Worm (Caenorhabditis elegans) whole organism, L4 larva: ENCODE measurements around the gene D2045.8.
A peak's percentile ranks its signal among the peaks of the same experiment; 100 is the strongest.

Source experiments
- R02D3.7 ChIP-seq: fragments of 150-350 bp; sonication (generic microtip); optimal IDR thresholded peaks from 3 replicates; lab custom pipeline; 2014; ENCODE audit warnings: missing biosample characterization, missing genetic modification characterization
- ZK546.5 ChIP-seq, 2 experiments: sonication (generic microtip); optimal IDR thresholded peaks; 2 replicates each; lab custom pipeline; 2017; ENCODE audit warnings: missing biosample characterization in 2 of 2, missing genetic modification characterization in 2 of 2
- aly-2 ChIP-seq: sonication (generic microtip); optimal IDR thresholded peaks from 2 replicates; lab custom pipeline; 2018; ENCODE audit warnings: missing biosample characterization, missing genetic modification characterization
- arid-1 ChIP-seq: fragments of 200-800 bp; sonication (Bioruptor generic); conservative IDR thresholded peaks from 2 replicates; pipeline ENCODE4 v1.3.6; 2022; ENCODE audit warnings: missing genetic modification reagents, missing genetic modification characterization, missing compliant biosample characterization
- ceh-28 ChIP-seq: fragments of 150-350 bp; optimal IDR thresholded peaks from 2 replicates; lab custom pipeline; 2014; ENCODE audit warnings: missing biosample characterization, missing genetic modification reagents, missing genetic modification characterization
- ceh-32 ChIP-seq: sonication (generic microtip); optimal IDR thresholded peaks from 2 replicates; lab custom pipeline; 2016; ENCODE audit warnings: mild to moderate bottlenecking, missing genetic modification characterization, missing compliant biosample characterization; ENCODE audit not compliant: poor library complexity
- ceh-44 ChIP-seq: fragments of 200-800 bp; sonication (Bioruptor generic); IDR thresholded peaks from 2 replicates; pipeline ENCODE4 v1.3.6; 2022; ENCODE audit warnings: missing genetic modification reagents, missing genetic modification characterization, missing compliant biosample characterization
- cey-2 ChIP-seq: sonication (generic microtip); optimal IDR thresholded peaks from 3 replicates; lab custom pipeline; 2017; ENCODE audit warnings: missing genetic modification characterization, mild to moderate bottlenecking, missing compliant biosample characterization, antibody characterized with exemption, borderline replicate concordance; ENCODE audit not compliant: insufficient read depth
- ctbp-1 ChIP-seq: fragments of 200-800 bp; sonication (Bioruptor generic); IDR thresholded peaks from 2 replicates; pipeline ENCODE4 v1.3.6; 2022; ENCODE audit warnings: missing genetic modification reagents, missing genetic modification characterization, missing compliant biosample characterization
- daf-16 ChIP-seq, 3 experiments: sonication (generic microtip); optimal IDR thresholded peaks; 2 replicates each; lab custom pipeline; 2016 to 2017; ENCODE audit warnings: missing genetic modification characterization in 3 of 3, missing genetic modification reagents in 3 of 3, mild to moderate bottlenecking in 2 of 3, missing compliant biosample characterization in 2 of 3, missing biosample characterization in 1 of 3, moderate library complexity in 1 of 3
- dmd-6 ChIP-seq: fragments of 200-800 bp; sonication (Bioruptor generic); IDR thresholded peaks from 2 replicates; pipeline ENCODE4 v1.3.6; 2022; ENCODE audit warnings: missing genetic modification reagents, missing genetic modification characterization, missing compliant biosample characterization
- dmd-8 ChIP-seq: fragments of 200-800 bp; sonication (Bioruptor generic); IDR thresholded peaks from 2 replicates; pipeline ENCODE4 v1.3.6; 2022; ENCODE audit warnings: missing genetic modification characterization, missing compliant biosample characterization
- dmd-9 ChIP-seq: fragments of 200-800 bp; sonication (Bioruptor generic); IDR thresholded peaks from 2 replicates; pipeline ENCODE4 v1.3.6; 2022; ENCODE audit warnings: missing genetic modification reagents, missing genetic modification characterization, missing compliant biosample characterization
- dpl-1 ChIP-seq: fragments of 150-350 bp; optimal IDR thresholded peaks from 2 replicates; lab custom pipeline; 2014; ENCODE audit warnings: missing biosample characterization, missing genetic modification reagents, missing genetic modification characterization
- dve-1 ChIP-seq: sonication (generic microtip); optimal IDR thresholded peaks from 2 replicates; lab custom pipeline; 2017; ENCODE audit warnings: antibody characterized with exemption, mild to moderate bottlenecking, missing genetic modification characterization, missing compliant biosample characterization; ENCODE audit not compliant: insufficient read depth
- egl-43 ChIP-seq: fragments of 200-800 bp; sonication (Bioruptor generic); IDR thresholded peaks from 2 replicates; pipeline ENCODE4 v1.3.6; 2022; ENCODE audit warnings: missing genetic modification reagents, missing genetic modification characterization, missing compliant biosample characterization
- fos-1 ChIP-seq: fragments of 150-350 bp; optimal IDR thresholded peaks from 2 replicates; lab custom pipeline; 2014; ENCODE audit warnings: missing biosample characterization, missing genetic modification characterization
- hlh-11 ChIP-seq: fragments of 200-800 bp; sonication (Bioruptor generic); optimal IDR thresholded peaks from 2 replicates; lab custom pipeline; 2018; ENCODE audit warnings: mild to moderate bottlenecking, missing genetic modification characterization, missing compliant biosample characterization
- hlh-30 ChIP-seq: sonication (generic microtip); optimal IDR thresholded peaks from 2 replicates; lab custom pipeline; 2017; ENCODE audit warnings: antibody characterized with exemption, mild to moderate bottlenecking, missing genetic modification characterization, missing compliant biosample characterization; ENCODE audit not compliant: insufficient read depth
- hmg-1.1 ChIP-seq: fragments of 200-800 bp; sonication (Bioruptor generic); IDR thresholded peaks from 2 replicates; pipeline ENCODE4 v1.3.6; 2022; ENCODE audit warnings: missing genetic modification reagents, missing genetic modification characterization, missing compliant biosample characterization
- jun-1 ChIP-seq: fragments of 150-350 bp; optimal IDR thresholded peaks from 2 replicates; lab custom pipeline; 2014; ENCODE audit warnings: missing biosample characterization, missing genetic modification reagents, missing genetic modification characterization
- lin-1 ChIP-seq: fragments of 200-800 bp; sonication (Bioruptor generic); IDR thresholded peaks from 2 replicates; pipeline ENCODE4 v1.3.6; 2022; ENCODE audit warnings: missing genetic modification reagents, missing genetic modification characterization, missing compliant biosample characterization
- lin-13 ChIP-seq: fragments of 150-350 bp; optimal IDR thresholded peaks from 2 replicates; lab custom pipeline; 2014; ENCODE audit warnings: missing biosample characterization, missing genetic modification reagents, missing genetic modification characterization
- lin-38 ChIP-seq: fragments of 200-800 bp; sonication (Bioruptor generic); IDR thresholded peaks from 2 replicates; pipeline ENCODE4 v1.3.6; 2022; ENCODE audit warnings: missing genetic modification reagents, missing genetic modification characterization, missing compliant biosample characterization
- lsy-2 ChIP-seq, 2 experiments: fragments of 150-350 bp in 1 of 2; sonication (generic microtip) in 1 of 2; optimal IDR thresholded peaks; 2 replicates each; lab custom pipeline; 2014 to 2017; ENCODE audit warnings: missing biosample characterization in 2 of 2, missing genetic modification characterization in 2 of 2
- madf-5 ChIP-seq, 2 experiments: fragments of 200-800 bp; sonication (Bioruptor generic); IDR thresholded peaks; 2 replicates each; pipeline ENCODE4 v1.3.6; 2022; ENCODE audit warnings: missing compliant biosample characterization in 2 of 2, missing genetic modification characterization in 2 of 2
- madf-9 ChIP-seq: fragments of 200-800 bp; sonication (Bioruptor generic); conservative IDR thresholded peaks from 2 replicates; pipeline ENCODE4 v1.3.6; 2022; ENCODE audit warnings: missing genetic modification reagents, missing genetic modification characterization, missing compliant biosample characterization
- mdt-29 ChIP-seq: fragments of 200-800 bp; sonication (Bioruptor generic); IDR thresholded peaks from 2 replicates; pipeline ENCODE4 v1.3.6; 2022; ENCODE audit warnings: missing genetic modification reagents, missing genetic modification characterization, missing compliant biosample characterization
- mes-2 ChIP-seq: sonication (generic microtip); optimal IDR thresholded peaks from 2 replicates; lab custom pipeline; 2016; ENCODE audit warnings: missing genotype, mild to moderate bottlenecking, missing genetic modification characterization, missing compliant biosample characterization; ENCODE audit not compliant: poor library complexity, severe bottlenecking
- mxl-2 ChIP-seq: fragments of 200-800 bp; sonication (Bioruptor generic); conservative IDR thresholded peaks from 2 replicates; pipeline ENCODE4 v1.3.6; 2022; ENCODE audit warnings: missing genetic modification reagents, missing genetic modification characterization, missing compliant biosample characterization
- nhr-11 ChIP-seq: fragments of 150-350 bp; optimal IDR thresholded peaks from 2 replicates; lab custom pipeline; 2014; ENCODE audit warnings: missing biosample characterization, missing genetic modification characterization
- nhr-237 ChIP-seq: sonication (generic microtip); optimal IDR thresholded peaks from 2 replicates; lab custom pipeline; 2017; ENCODE audit warnings: missing biosample characterization, missing genetic modification characterization
- pha-4 ChIP-seq, 2 experiments: fragments of 150-350 bp in 1 of 2; fragments of 200-800 bp in 1 of 2; sonication (Bioruptor generic) in 1 of 2; IDR thresholded peaks in 1 of 2; optimal IDR thresholded peaks in 1 of 2; 2 replicates each; pipeline versions ENCODE4 v1.3.6 to Lab custom; 2014 to 2022; ENCODE audit warnings: missing genetic modification characterization in 2 of 2, missing genetic modification reagents in 2 of 2, missing biosample characterization in 1 of 2, missing compliant biosample characterization in 1 of 2
- pqm-1 ChIP-seq: sonication (generic microtip); optimal IDR thresholded peaks from 2 replicates; lab custom pipeline; 2017; ENCODE audit warnings: missing biosample characterization, missing genetic modification characterization
- saeg-2 ChIP-seq: fragments of 200-800 bp; sonication (Bioruptor generic); IDR thresholded peaks from 2 replicates; pipeline ENCODE4 v1.3.6; 2022; ENCODE audit warnings: missing genetic modification reagents, missing genetic modification characterization, missing compliant biosample characterization
- snpc-1.2 ChIP-seq: fragments of 200-800 bp; sonication (Bioruptor generic); IDR thresholded peaks from 2 replicates; pipeline ENCODE4 v1.3.6; 2022; ENCODE audit warnings: missing genetic modification reagents, missing genetic modification characterization, missing compliant biosample characterization
- spr-1 ChIP-seq: sonication (generic microtip); optimal IDR thresholded peaks from 2 replicates; lab custom pipeline; 2016; ENCODE audit warnings: mild to moderate bottlenecking, missing genetic modification characterization, missing compliant biosample characterization
- spr-3 ChIP-seq: fragments of 200-800 bp; sonication (Bioruptor generic); optimal IDR thresholded peaks from 2 replicates; lab custom pipeline; 2018; ENCODE audit warnings: mild to moderate bottlenecking, missing genetic modification characterization, missing compliant biosample characterization
- tra-1 ChIP-seq: fragments of 200-800 bp; sonication (Bioruptor generic); IDR thresholded peaks from 2 replicates; pipeline ENCODE4 v1.3.6; 2022; ENCODE audit warnings: missing genetic modification reagents, missing genetic modification characterization, missing compliant biosample characterization
- unc-62 ChIP-seq, 3 experiments: fragments of 150-350 bp in 1 of 3; sonication (generic microtip); optimal IDR thresholded peaks in 2 of 3; peaks in 1 of 3; 1 replicate in 1 of 3; 2 replicates in 2 of 3; lab custom pipeline; 2014 to 2017; ENCODE audit warnings: missing biosample characterization in 3 of 3, missing genetic modification characterization in 3 of 3, missing genetic modification reagents in 3 of 3, missing genotype in 1 of 3
- vab-7 ChIP-seq: fragments of 200-800 bp; sonication (Bioruptor generic); IDR thresholded peaks from 2 replicates; pipeline ENCODE4 v1.3.6; 2022; ENCODE audit warnings: missing genetic modification reagents, missing genetic modification characterization, missing compliant biosample characterization
- zfp-2 ChIP-seq: sonication (generic microtip); optimal IDR thresholded peaks from 2 replicates; lab custom pipeline; 2016; ENCODE audit warnings: mild to moderate bottlenecking, missing genetic modification characterization, missing compliant biosample characterization
- zfp-3 ChIP-seq: fragments of 200-800 bp; sonication (Bioruptor generic); conservative IDR thresholded peaks from 2 replicates; pipeline ENCODE4 v1.3.6; 2022; ENCODE audit warnings: missing genetic modification reagents, missing genetic modification characterization, missing compliant biosample characterization
- zip-11 ChIP-seq: fragments of 200-800 bp; sonication (Bioruptor generic); IDR thresholded peaks from 2 replicates; pipeline ENCODE4 v1.3.6; 2022; ENCODE audit warnings: missing genetic modification characterization, missing compliant biosample characterization
- zip-2 ChIP-seq: fragments of 150-350 bp; optimal IDR thresholded peaks from 2 replicates; lab custom pipeline; 2014; ENCODE audit warnings: missing biosample characterization, missing genetic modification characterization
- ztf-11 ChIP-seq: fragments of 150-350 bp; optimal IDR thresholded peaks from 2 replicates; lab custom pipeline; 2014; ENCODE audit warnings: missing biosample characterization, missing genetic modification characterization

D2045.8 gene

ce11 chrIII:10479180-10479579 lies 2.9 kb upstream of the D2045.8 start, which contains the start of gene D2045.7:
D2045.7 (plus strand) TSS chrIII:10479480.
- TF ChIP-seq mxl-2 (no peak), arid-1 (GFP tag; lab: Robert Waterston, UW) (no peak), saeg-2 (GFP tag; lab: Robert Waterston, UW) (no peak), pha-4 (GFP tag; IDR thresholded peaks at IDR 0.05; lab: Robert Waterston, UW) (no peak), pha-4 (tag; optimal IDR thresholded peaks at IDR 0.05; lab: Kevin White, UChicago) (no peak), mdt-29 (GFP tag; lab: Robert Waterston, UW) (no peak)

- TF ChIP-seq madf-5 (GFP tag; IDR thresholded peaks at IDR 0.05; lab: Robert Waterston, UW) = no peak
- no peak for TF ChIP-seq ceh-32 (tag; lab: Kevin White, UChicago)
- no peak for TF ChIP-seq saeg-2 (GFP tag; lab: Robert Waterston, UW)
- TF ChIP-seq dmd-9 (GFP tag; lab: Robert Waterston, UW) = no peak
- no peak for TF ChIP-seq zip-11 (GFP tag; lab: Robert Waterston, UW)
- no peak for TF ChIP-seq ctbp-1 (GFP tag; lab: Robert Waterston, UW)
- no peak for TF ChIP-seq lin-13
- no peak for TF ChIP-seq ZK546.5 (tag; optimal IDR thresholded peaks at IDR 0.05; lab: Kevin White, UChicago)
- TF ChIP-seq zfp-3 = no peak
- TF ChIP-seq dpl-1 (GFP tag; lab: Kevin White, UChicago) = no peak
- TF ChIP-seq fos-1 (tag; lab: Kevin White, UChicago) = no peak
- no peak for TF ChIP-seq lin-1 (GFP tag; lab: Robert Waterston, UW)
- TF ChIP-seq dve-1 (tag; lab: Kevin White, UChicago) = peak; percentile 64
- no peak for TF ChIP-seq hmg-1.1 (GFP tag; lab: Robert Waterston, UW)
- TF ChIP-seq dmd-6 (GFP tag; lab: Robert Waterston, UW) = 0 out of 2 replicates have a peak, but pooled peaks have one; percentile 25
- TF ChIP-seq arid-1 (GFP tag; lab: Robert Waterston, UW) = no peak
- TF ChIP-seq pqm-1 (tag; lab: Kevin White, UChicago) = no peak
- TF ChIP-seq mes-2 (tag; lab: Kevin White, UChicago) = no peak
- no peak for TF ChIP-seq zip-2 (tag; lab: Kevin White, UChicago)
- no peak for TF ChIP-seq ceh-44
- no peak for TF ChIP-seq ceh-28 (tag; lab: Kevin White, UChicago)
- no peak for TF ChIP-seq mxl-2
- peak in 1 of 2 experiments; percentile 93 for TF ChIP-seq unc-62 (GFP tag; optimal IDR thresholded peaks at IDR 0.05 in 1 of 2; lab: Kevin White, UChicago)
- no peak for TF ChIP-seq unc-62 (tag; optimal IDR thresholded peaks at IDR 0.05; lab: Kevin White, UChicago)
- TF ChIP-seq hlh-11 (tag; lab: Kevin White, UChicago) = peak; percentile 11
- no peak for TF ChIP-seq spr-1 (tag; lab: Kevin White, UChicago)
- TF ChIP-seq aly-2 = no peak
- no peak for TF ChIP-seq spr-3
- TF ChIP-seq jun-1 (tag; lab: Kevin White, UChicago) = no peak
- TF ChIP-seq egl-43 (GFP tag; lab: Robert Waterston, UW) = no peak
- TF ChIP-seq tra-1 (GFP tag; lab: Robert Waterston, UW) = no peak
- no peak for TF ChIP-seq nhr-11
- TF ChIP-seq zfp-2 (tag; lab: Kevin White, UChicago) = no peak
- TF ChIP-seq dmd-8 (GFP tag; lab: Robert Waterston, UW) = no peak
- TF ChIP-seq hlh-30 = peak; percentile 12
- TF ChIP-seq lin-38 (GFP tag; lab: Robert Waterston, UW) = no peak
- TF ChIP-seq lsy-2 (tag; optimal IDR thresholded peaks at IDR 0.05; lab: Kevin White, UChicago) = no peak
- TF ChIP-seq mdt-29 (GFP tag; lab: Robert Waterston, UW) = no peak
- no peak for TF ChIP-seq R02D3.7 (tag; lab: Kevin White, UChicago)
- TF ChIP-seq madf-9 (GFP tag; lab: Robert Waterston, UW) = no peak
- TF ChIP-seq snpc-1.2 (GFP tag; lab: Robert Waterston, UW) = no peak
- no peak for TF ChIP-seq vab-7 (GFP tag; lab: Robert Waterston, UW)
- TF ChIP-seq nhr-237 (tag; lab: Kevin White, UChicago) = no peak
- no peak for TF ChIP-seq cey-2 (tag; lab: Kevin White, UChicago)
- TF ChIP-seq ztf-11 (tag; lab: Kevin White, UChicago) = no peak
- TF ChIP-seq daf-16 (GFP tag; optimal IDR thresholded peaks at IDR 0.05; lab: Kevin White, UChicago) = no peak
- peak; percentile 29 for TF ChIP-seq daf-16 (tag; optimal IDR thresholded peaks at IDR 0.05; lab: Kevin White, UChicago)
These were observed 591 bp upstream of the D2045.8 start for ce11 chrIII:10481497-10481896.
